Fruit fly (Drosophila melanogaster) whole organism, prepupa: Measurements from ENCODE around the gene Prosbeta2.

Experiments used
- Blimp-1 ChIP-seq: fragments of 200-800 bp; sonication (Bioruptor generic); optimal IDR thresholded peaks from 3 replicates; lab custom pipeline; 2017; ENCODE audit warnings: missing biosample characterization, missing genetic modification characterization, mild to moderate bottlenecking, moderate library complexity, missing genetic modification reagents
- CG10669 ChIP-seq: fragments of 200-800 bp; sonication (Bioruptor generic); optimal IDR thresholded peaks from 3 replicates; lab custom pipeline; 2018; ENCODE audit warnings: missing biosample characterization, mild to moderate bottlenecking, missing genetic modification characterization, moderate library complexity
- CG11294 ChIP-seq: fragments of 200-800 bp; sonication (Bioruptor generic); IDR thresholded peaks from 2 replicates; pipeline ENCODE4 v1.3.6; 2022; ENCODE audit warnings: missing biosample characterization, missing genetic modification characterization
- CG11902 ChIP-seq: fragments of 200-800 bp; sonication (Bioruptor generic); optimal IDR thresholded peaks from 3 replicates; lab custom pipeline; 2016; ENCODE audit warnings: missing biosample characterization, missing genetic modification characterization
- CG15336 ChIP-seq: fragments of 200-800 bp; sonication (Bioruptor generic); IDR thresholded peaks from 2 replicates; pipeline ENCODE4 v1.3.6; 2022; ENCODE audit warnings: missing biosample characterization, missing genetic modification characterization
- CG1621 ChIP-seq: fragments of 200-800 bp; sonication (Bioruptor generic); optimal IDR thresholded peaks from 3 replicates; lab custom pipeline; 2018; ENCODE audit warnings: missing biosample characterization, mild to moderate bottlenecking, missing genetic modification characterization
- CG16779 ChIP-seq: fragments of 200-800 bp; sonication (Bioruptor generic); optimal IDR thresholded peaks from 3 replicates; lab custom pipeline; 2017; ENCODE audit warnings: missing biosample characterization, mild to moderate bottlenecking, missing genetic modification characterization
- CG3032 ChIP-seq: fragments of 200-800 bp; optimal IDR thresholded peaks from 2 replicates; lab custom pipeline; 2019; ENCODE audit warnings: missing biosample characterization, mild to moderate bottlenecking, missing genetic modification characterization, moderate library complexity
- CG31627 ChIP-seq: fragments of 200-800 bp; sonication (Bioruptor generic); optimal IDR thresholded peaks from 3 replicates; lab custom pipeline; 2016; ENCODE audit warnings: missing biosample characterization, missing genetic modification characterization
- CG3919 ChIP-seq: fragments of 200-800 bp; sonication (Bioruptor generic); optimal IDR thresholded peaks from 3 replicates; lab custom pipeline; 2016; ENCODE audit warnings: missing biosample characterization, missing genetic modification characterization
- CG4318 ChIP-seq: fragments of 200-800 bp; sonication (Bioruptor generic); optimal IDR thresholded peaks from 3 replicates; lab custom pipeline; 2017; ENCODE audit warnings: missing biosample characterization, mild to moderate bottlenecking, missing genetic modification characterization
- CG6163 ChIP-seq: fragments of 200-800 bp; sonication (Bioruptor generic); IDR thresholded peaks from 3 replicates; pipeline ENCODE4 v1.3.6; 2022; ENCODE audit warnings: missing biosample characterization, missing genetic modification characterization
- CG6792 ChIP-seq: fragments of 200-800 bp; sonication (Bioruptor generic); optimal IDR thresholded peaks from 3 replicates; lab custom pipeline; 2016; ENCODE audit warnings: missing biosample characterization, missing genetic modification characterization
- CG6808 ChIP-seq: fragments of 200-800 bp; sonication (Bioruptor generic); optimal IDR thresholded peaks from 3 replicates; lab custom pipeline; 2017; ENCODE audit warnings: missing biosample characterization, missing genetic modification characterization, mild to moderate bottlenecking, moderate library complexity, missing genetic modification reagents
- CG7368 ChIP-seq: fragments of 200-800 bp; sonication (Bioruptor generic); optimal IDR thresholded peaks from 3 replicates; lab custom pipeline; 2016; ENCODE audit warnings: missing biosample characterization, missing genetic modification characterization
- CG8319 ChIP-seq: fragments of 200-800 bp; sonication (Bioruptor generic); optimal IDR thresholded peaks from 3 replicates; lab custom pipeline; 2016; ENCODE audit warnings: missing biosample characterization, missing genetic modification characterization
- CG9139 ChIP-seq: fragments of 200-800 bp; sonication (Bioruptor generic); optimal IDR thresholded peaks from 3 replicates; lab custom pipeline; 2017; ENCODE audit warnings: missing biosample characterization, mild to moderate bottlenecking, missing genetic modification characterization
- Eip78C ChIP-seq: fragments of 200-800 bp; sonication (Bioruptor generic); peaks from one replicate; lab custom pipeline; 2016; ENCODE audit warnings: missing biosample characterization, missing genetic modification characterization
- Ets21C ChIP-seq: fragments of 200-800 bp; sonication (Bioruptor generic); optimal IDR thresholded peaks from 3 replicates; lab custom pipeline; 2016; ENCODE audit warnings: missing biosample characterization, missing genetic modification characterization
- Ets96B ChIP-seq: fragments of 200-800 bp; optimal IDR thresholded peaks from 2 replicates; lab custom pipeline; 2019; ENCODE audit warnings: missing biosample characterization, mild to moderate bottlenecking, missing genetic modification characterization, moderate library complexity
- Gug ChIP-seq: fragments of 200-800 bp; sonication (Bioruptor generic); IDR thresholded peaks from 2 replicates; pipeline ENCODE4 v1.3.6; 2022; ENCODE audit warnings: missing biosample characterization, missing genetic modification characterization
- Hr38 ChIP-seq: sonication (Bioruptor generic); optimal IDR thresholded peaks from 2 replicates; lab custom pipeline; 2016; ENCODE audit warnings: missing biosample characterization, missing genetic modification characterization
- Hr39 ChIP-seq: fragments of 200-800 bp; sonication (Bioruptor generic); optimal IDR thresholded peaks from 2 replicates; lab custom pipeline; 2016; ENCODE audit warnings: missing biosample characterization, missing genetic modification characterization
- Hr4 ChIP-seq: fragments of 200-800 bp; sonication (Bioruptor generic); optimal IDR thresholded peaks from 3 replicates; lab custom pipeline; 2016; ENCODE audit warnings: missing biosample characterization, missing genetic modification characterization
- Lpt ChIP-seq: fragments of 200-800 bp; sonication (Bioruptor generic); optimal IDR thresholded peaks from 3 replicates; lab custom pipeline; 2016; ENCODE audit warnings: missing biosample characterization, missing genetic modification characterization
- Met ChIP-seq: fragments of 200-800 bp; sonication (Bioruptor generic); optimal IDR thresholded peaks from 3 replicates; lab custom pipeline; 2016; ENCODE audit warnings: missing biosample characterization, missing genetic modification characterization
- OdsH ChIP-seq: fragments of 200-800 bp; sonication (Bioruptor generic); optimal IDR thresholded peaks from 3 replicates; lab custom pipeline; 2016; ENCODE audit warnings: missing biosample characterization, missing genetic modification characterization
- Sox15 ChIP-seq: fragments of 200-800 bp; sonication (Bioruptor generic); optimal IDR thresholded peaks from 3 replicates; lab custom pipeline; 2016; ENCODE audit warnings: missing biosample characterization, missing genetic modification characterization
- acj6 ChIP-seq: fragments of 200-800 bp; sonication (Bioruptor generic); optimal IDR thresholded peaks from 3 replicates; lab custom pipeline; 2016; ENCODE audit warnings: missing biosample characterization, missing genetic modification characterization
- cyc ChIP-seq: fragments of 200-800 bp; sonication (Bioruptor generic); optimal IDR thresholded peaks from 3 replicates; lab custom pipeline; 2016; ENCODE audit warnings: missing biosample characterization, missing genetic modification characterization
- esn ChIP-seq: fragments of 200-800 bp; sonication (Bioruptor generic); optimal IDR thresholded peaks from 2 replicates; lab custom pipeline; 2016; ENCODE audit warnings: missing biosample characterization, mild to moderate bottlenecking, missing genetic modification characterization, moderate library complexity
- fd59A ChIP-seq: fragments of 200-800 bp; sonication (Bioruptor generic); optimal IDR thresholded peaks from 2 replicates; lab custom pipeline; 2017; ENCODE audit warnings: missing biosample characterization, mild to moderate bottlenecking, missing genetic modification characterization, missing genetic modification reagents
- fkh ChIP-seq: fragments of 200-800 bp; sonication (Bioruptor generic); optimal IDR thresholded peaks from 3 replicates; lab custom pipeline; 2017; ENCODE audit warnings: missing biosample characterization, mild to moderate bottlenecking, missing genetic modification characterization, moderate library complexity
- lz ChIP-seq: fragments of 200-800 bp; sonication (Bioruptor generic); optimal IDR thresholded peaks from 3 replicates; lab custom pipeline; 2016; ENCODE audit warnings: missing biosample characterization, missing genetic modification characterization
- net ChIP-seq: fragments of 200-800 bp; sonication (Bioruptor generic); optimal IDR thresholded peaks from 3 replicates; lab custom pipeline; 2016; ENCODE audit warnings: missing biosample characterization, missing genetic modification characterization
- pdm3 ChIP-seq: fragments of 200-800 bp; sonication (Bioruptor generic); optimal IDR thresholded peaks from 3 replicates; lab custom pipeline; 2016; ENCODE audit warnings: missing biosample characterization, missing genetic modification characterization
- ss ChIP-seq, 2 experiments: fragments of 200-800 bp; sonication (Bioruptor generic); optimal IDR thresholded peaks; 2 replicates in 1 of 2; 3 replicates in 1 of 2; lab custom pipeline; 2017 to 2018; ENCODE audit warnings: mild to moderate bottlenecking in 2 of 2, missing biosample characterization in 2 of 2, missing genetic modification characterization in 2 of 2, moderate library complexity in 1 of 2
- svp ChIP-seq: fragments of 200-800 bp; sonication (Bioruptor generic); peaks from one replicate; lab custom pipeline; 2016; ENCODE audit warnings: missing biosample characterization, missing genetic modification characterization
- vri ChIP-seq: fragments of 200-800 bp; sonication (Bioruptor generic); optimal IDR thresholded peaks from 3 replicates; lab custom pipeline; 2016; ENCODE audit warnings: missing biosample characterization, mild to moderate bottlenecking, missing genetic modification characterization

Prosbeta2 gene

dm6 chr3L:15042470-15042869 lies 42.7 kb downstream of the Prosbeta2 start, which contains the start of gene Rpn12R:
Rpn12R (minus strand) TSS chr3L:15042570.
- TF ChIP-seq CG9139 (GFP tag; lab: Kevin White, UChicago) = no peak
- no peak for TF ChIP-seq CG4318 (GFP tag; lab: Kevin White, UChicago)
- no peak for TF ChIP-seq Hr38 (GFP tag; lab: Kevin White, UChicago)
- no peak for TF ChIP-seq Sox15 (GFP tag; lab: Kevin White, UChicago)
- no peak for TF ChIP-seq CG6163 (GFP tag; lab: Robert Waterston, UW)
- no peak for TF ChIP-seq pdm3 (GFP tag; lab: Kevin White, UChicago)
- TF ChIP-seq Met (GFP tag; lab: Kevin White, UChicago) = no peak
- no peak for TF ChIP-seq CG6792
- no peak for TF ChIP-seq vri (GFP tag; lab: Kevin White, UChicago)
- no peak for TF ChIP-seq Eip78C (GFP tag; lab: Kevin White, UChicago)
- TF ChIP-seq esn (GFP tag; lab: Kevin White, UChicago) = no peak
- no peak for TF ChIP-seq CG7368
- TF ChIP-seq Blimp-1 (GFP tag; lab: Kevin White, UChicago) = no peak
- TF ChIP-seq Hr39 = no peak
- TF ChIP-seq Hr4 (GFP tag; lab: Kevin White, UChicago) = no peak
- no peak for TF ChIP-seq cyc (GFP tag; lab: Kevin White, UChicago)
- TF ChIP-seq ss (GFP tag; optimal IDR thresholded peaks at IDR 0.05; lab: Kevin White, UChicago) = no peak
- no peak for TF ChIP-seq CG11294 (GFP tag; lab: Robert Waterston, UW)
- TF ChIP-seq fd59A (GFP tag; lab: Kevin White, UChicago) = no peak

- TF ChIP-seq OdsH (no peak), CG11902 (GFP tag; lab: Kevin White, UChicago) (no peak), CG6808 (GFP tag; lab: Kevin White, UChicago) (no peak), CG6792 (no peak), CG31627 (GFP tag; lab: Kevin White, UChicago) (no peak), svp (no peak), Hr39 (no peak), CG15336 (no peak), Lpt (GFP tag; lab: Kevin White, UChicago) (no peak), CG4318 (GFP tag; lab: Kevin White, UChicago) (no peak), Ets96B (tag; lab: Kevin White, UChicago) (no peak), CG10669 (GFP tag; lab: Kevin White, UChicago) (no peak), fkh (GFP tag; lab: Kevin White, UChicago) (no peak), CG16779 (tag; lab: Kevin White, UChicago) (no peak), lz (GFP tag; lab: Kevin White, UChicago) (no peak), Ets21C (GFP tag; lab: Kevin White, UChicago) (no peak), CG8319 (no peak)
These were observed 43.7 kb downstream of the Prosbeta2 start for dm6 chr3L:15043465-15043864.

- no peak for TF ChIP-seq cyc (GFP tag; lab: Kevin White, UChicago)
- no peak for TF ChIP-seq CG3919 (GFP tag; lab: Kevin White, UChicago)
- TF ChIP-seq fkh (GFP tag; lab: Kevin White, UChicago) = no peak
- TF ChIP-seq Gug (GFP tag; lab: Robert Waterston, UW) = no peak
- no peak for TF ChIP-seq CG15336
- TF ChIP-seq net (GFP tag; lab: Kevin White, UChicago) = no peak
- no peak for TF ChIP-seq Hr39
- no peak for TF ChIP-seq Blimp-1 (GFP tag; lab: Kevin White, UChicago)
- no peak for TF ChIP-seq Met (GFP tag; lab: Kevin White, UChicago)
- no peak for TF ChIP-seq acj6 (GFP tag; lab: Kevin White, UChicago)
- no peak for TF ChIP-seq vri (GFP tag; lab: Kevin White, UChicago)
- no peak for TF ChIP-seq CG1621
- no peak for TF ChIP-seq CG3032 (tag; lab: Kevin White, UChicago)
- TF ChIP-seq Ets21C (GFP tag; lab: Kevin White, UChicago) = no peak
These were observed 44.2 kb downstream of the Prosbeta2 start, which contains the start of gene ind for dm6 chr3L:15043874-15044336. ind (minus strand) TSS chr3L:15043924.
